Worm (Caenorhabditis elegans) whole organism, L3 larva: ENCODE data around the gene gpx-3.

Experiments used
- ZK546.5 ChIP-seq: sonication (generic microtip); optimal IDR thresholded peaks from 2 replicates; lab custom pipeline; 2017; ENCODE audit warnings: missing biosample characterization, missing genetic modification characterization
- aly-2 ChIP-seq: fragments of 150-350 bp; optimal IDR thresholded peaks from 2 replicates; lab custom pipeline; 2014; ENCODE audit warnings: missing biosample characterization, missing genetic modification characterization
- ama-1 ChIP-seq: fragments of 150-350 bp; optimal IDR thresholded peaks from 2 replicates; lab custom pipeline; 2018
- ceh-82 ChIP-seq: fragments of 150-350 bp; optimal IDR thresholded peaks from 2 replicates; lab custom pipeline; 2014; ENCODE audit warnings: missing biosample characterization, missing genetic modification characterization
- fos-1 ChIP-seq: fragments of 150-350 bp; optimal IDR thresholded peaks from 2 replicates; lab custom pipeline; 2014; ENCODE audit warnings: missing biosample characterization, missing genetic modification characterization
- lin-39 ChIP-seq: fragments of 150-350 bp; optimal IDR thresholded peaks from 2 replicates; lab custom pipeline; 2018; ENCODE audit warnings: missing biosample characterization, missing genetic modification reagents, missing genetic modification characterization
- nhr-28 ChIP-seq: fragments of 150-350 bp; optimal IDR thresholded peaks from 2 replicates; lab custom pipeline; 2014; ENCODE audit warnings: missing biosample characterization, missing genetic modification characterization
- tbx-2 ChIP-seq: sonication (generic microtip); optimal IDR thresholded peaks from 2 replicates; lab custom pipeline; 2016; ENCODE audit warnings: mild to moderate bottlenecking, missing genetic modification characterization, missing compliant biosample characterization
- zag-1 ChIP-seq: fragments of 150-350 bp; optimal IDR thresholded peaks from 2 replicates; lab custom pipeline; 2014; ENCODE audit warnings: missing biosample characterization, missing genetic modification characterization
- ztf-11 ChIP-seq: fragments of 150-350 bp; optimal IDR thresholded peaks from 2 replicates; lab custom pipeline; 2014; ENCODE audit warnings: missing biosample characterization, missing genetic modification characterization

- TF ChIP-seq zag-1 (tag; lab: Kevin White, UChicago) (no peak), lin-39 (tag; lab: Kevin White, UChicago) (no peak), ZK546.5 (tag; lab: Kevin White, UChicago) (no peak), tbx-2 (tag; lab: Kevin White, UChicago) (no peak), nhr-28 (no peak), ztf-11 (tag; lab: Kevin White, UChicago) (no peak), fos-1 (tag; lab: Kevin White, UChicago) (no peak), ceh-82 (tag; lab: Kevin White, UChicago) (no peak), ama-1 (lab: Kevin White, UChicago) (no peak), aly-2 (no peak)
Observed at ce11 chrX:9539294-9540030, 48.3 kb upstream of the gpx-3 start, which contains the start of gene nuc-1.
